Worm (Caenorhabditis elegans) whole organism, L4 larva: ENCODE results near the gene dyf-11.

Experiments used
- ama-1 ChIP-seq: fragments of 150-350 bp; optimal IDR thresholded peaks from 2 replicates; lab custom pipeline; 2014; ENCODE audit warnings: inconsistent platforms, mixed read lengths
- hlh-11 ChIP-seq: fragments of 200-800 bp; sonication (Bioruptor generic); optimal IDR thresholded peaks from 2 replicates; lab custom pipeline; 2018; ENCODE audit warnings: mild to moderate bottlenecking, missing genetic modification characterization, missing compliant biosample characterization
- lin-1 ChIP-seq: fragments of 200-800 bp; sonication (Bioruptor generic); IDR thresholded peaks from 2 replicates; pipeline ENCODE4 v1.3.6; 2022; ENCODE audit warnings: missing genetic modification reagents, missing genetic modification characterization, missing compliant biosample characterization

DNA sequence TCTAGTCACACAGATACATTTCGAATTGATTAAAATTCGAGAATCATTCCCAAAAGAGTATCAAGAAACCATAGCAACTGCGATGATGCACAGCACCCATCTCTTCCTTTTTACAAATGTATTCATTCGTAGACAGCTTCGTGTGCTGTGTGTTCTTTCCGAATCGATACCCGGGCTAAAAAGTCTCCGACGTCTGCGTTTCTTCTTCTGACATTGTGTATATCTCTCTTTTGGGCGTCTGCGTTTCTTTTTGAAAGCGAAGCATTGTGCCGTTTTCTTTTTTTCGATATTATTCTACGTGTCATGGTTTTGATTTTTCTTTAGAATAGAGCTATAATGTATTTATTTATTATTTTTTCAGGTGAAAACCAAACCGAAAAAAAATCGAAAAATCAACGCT, 24.4 kb downstream of the dyf-11 start, which contains the start of gene attf-5:
- TF ChIP-seq lin-1 (GFP tag; lab: Robert Waterston, UW) = no peak
- no peak for TF ChIP-seq ama-1 (lab: Kevin White, UChicago)
- no peak for TF ChIP-seq hlh-11 (tag; lab: Kevin White, UChicago)
